Fruit fly (Drosophila melanogaster): ENCODE data around the gene CG32576.

The CG32576 gene

DNA sequence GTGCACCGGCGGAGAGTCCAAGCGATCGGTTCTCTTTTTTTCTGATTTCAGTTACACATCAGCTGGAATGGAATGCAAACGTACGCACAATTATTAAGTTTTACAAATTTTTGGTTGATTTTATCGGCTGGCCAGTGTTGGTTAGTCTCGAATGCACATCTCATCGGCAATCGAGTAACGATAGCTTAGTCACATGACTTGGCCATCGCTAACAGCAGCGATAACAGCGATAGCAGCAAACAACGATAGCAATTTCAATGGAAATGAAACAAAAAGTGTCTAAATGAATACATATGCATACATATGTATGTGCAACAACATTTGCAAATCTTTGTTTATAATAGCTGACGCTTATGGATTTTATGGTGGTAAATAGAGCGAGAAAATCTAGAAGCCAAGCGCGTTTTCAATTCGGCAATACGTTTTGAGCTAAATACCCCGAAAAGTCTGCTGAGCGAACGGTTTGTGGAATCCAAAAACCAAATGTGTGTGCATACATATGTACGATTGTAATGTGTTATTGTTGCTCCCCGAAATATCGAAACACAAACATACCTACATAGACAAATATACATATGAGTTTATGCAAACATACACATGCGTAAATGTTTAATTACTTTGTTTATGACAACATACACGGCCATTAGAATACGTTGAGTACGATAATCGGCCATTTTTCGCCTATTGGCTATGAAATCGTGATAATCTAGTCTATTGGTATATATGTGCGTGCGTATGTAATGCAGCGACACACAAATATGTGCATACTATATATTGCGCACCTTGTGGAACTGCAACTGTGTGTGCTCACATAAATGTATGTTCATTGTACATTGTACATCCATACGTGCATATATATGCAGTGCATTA is 8.3 kb upstream of the CG32576 start, which contains the start of gene CG3632:
Gene CG3632, plus strand, starts transcription at position 249 of the 870 bp plus-strand sequence.
- TF ChIP-seq CG32264 (GFP tag; optimal IDR thresholded peaks at IDR 0.05) (peak; percentile 0), Dfd (GFP tag; optimal IDR thresholded peaks at IDR 0.05) (no peak), Myc (optimal IDR thresholded peaks at IDR 0.05) (peak; percentile 25), CG9705 (GFP tag; optimal IDR thresholded peaks at IDR 0.05) (peak; percentile 36), Hr83 (GFP tag; optimal IDR thresholded peaks at IDR 0.05; ENCODE audit: poor library complexity, severe bottlenecking) (peak; percentile 93), sage (GFP tag; optimal IDR thresholded peaks at IDR 0.05) (no peak), fru (GFP tag; optimal IDR thresholded peaks at IDR 0.05) (no peak), Hnf4 (GFP tag; optimal IDR thresholded peaks at IDR 0.05) (peak; percentile 79), GATAd (GFP tag; optimal IDR thresholded peaks at IDR 0.05) (peak; percentile 36), Rel (GFP tag; optimal IDR thresholded peaks at IDR 0.05) (no peak), Rel (tag; optimal IDR thresholded peaks at IDR 0.05) (peak; percentile 42), Sp1 (GFP tag; optimal IDR thresholded peaks at IDR 0.05) (peak; percentile 41), jim (GFP tag; optimal IDR thresholded peaks at IDR 0.05) (peak; percentile 17), br (GFP tag; optimal IDR thresholded peaks at IDR 0.05) (peak; percentile 41), dsf (GFP tag; optimal IDR thresholded peaks at IDR 0.05; ENCODE audit: borderline replicate concordance) (peak; percentile 27), psq (GFP tag; optimal IDR thresholded peaks at IDR 0.05) (peak; percentile 33), Abd-B (GFP tag; optimal IDR thresholded peaks at IDR 0.05) (no peak), rgr (GFP tag; optimal IDR thresholded peaks at IDR 0.05) (peak; percentile 57), pan (optimal IDR thresholded peaks at IDR 0.05) (no peak), h (GFP tag; optimal IDR thresholded peaks at IDR 0.05) (peak; percentile 66), OdsH (GFP tag; optimal IDR thresholded peaks at IDR 0.05) (peak; percentile 4), Jra (GFP tag; optimal IDR thresholded peaks at IDR 0.05) (peak; percentile 79), ey (GFP tag; optimal IDR thresholded peaks at IDR 0.05) (peak; percentile 29), foxo (GFP tag; optimal IDR thresholded peaks at IDR 0.05) (peak in 1 of 2 experiments; percentile 76), HLH106 (tag; optimal IDR thresholded peaks at IDR 0.05) (peak; percentile 45), lola (GFP tag; optimal IDR thresholded peaks at IDR 0.05) (peak; percentile 44)

- TF ChIP-seq Rel (GFP tag; optimal IDR thresholded peaks at IDR 0.05), result no peak
- TF ChIP-seq Rel (tag; optimal IDR thresholded peaks at IDR 0.05), result peak; percentile 56
- TF ChIP-seq Vsx2 (GFP tag; optimal IDR thresholded peaks at IDR 0.05; ENCODE audit: partially characterized antibody), result no peak
Measured at dm6 chrX:16292646-16293045, 4.3 kb upstream of the CG32576 start.

- TF ChIP-seq Vsx2 (GFP tag; optimal IDR thresholded peaks at IDR 0.05; ENCODE audit: partially characterized antibody) (no peak), tai (GFP tag; optimal IDR thresholded peaks at IDR 0.05) (no peak), ey (GFP tag; optimal IDR thresholded peaks at IDR 0.05) (no peak), CG9705 (GFP tag; optimal IDR thresholded peaks at IDR 0.05) (no peak), fru (GFP tag; optimal IDR thresholded peaks at IDR 0.05) (no peak), Abd-B (GFP tag; optimal IDR thresholded peaks at IDR 0.05) (no peak)
Measured at dm6 chrX:16288999-16289398, 666 bp upstream of the CG32576 start.

dm6 chrX:16286083-16286666 is 2.2 kb downstream of the CG32576 start, which contains the start of gene UQCR-14:
TSS of gene UQCR-14 (plus strand) at chrX:16286288.
- TF ChIP-seq Sp1 (GFP tag; optimal IDR thresholded peaks at IDR 0.05) (peak; percentile 26), Jra (GFP tag; optimal IDR thresholded peaks at IDR 0.05) (peak; percentile 55), foxo (GFP tag; optimal IDR thresholded peaks at IDR 0.05) (peak in 1 of 2 experiments; percentile 42), br (GFP tag; optimal IDR thresholded peaks at IDR 0.05) (peak; percentile 25), h (GFP tag; optimal IDR thresholded peaks at IDR 0.05) (peak; percentile 53), woc (GFP tag; optimal IDR thresholded peaks at IDR 0.05) (peak; percentile 27), Hnf4 (GFP tag; optimal IDR thresholded peaks at IDR 0.05) (peak; percentile 49), Abd-B (GFP tag; optimal IDR thresholded peaks at IDR 0.05) (no peak), Dfd (GFP tag; optimal IDR thresholded peaks at IDR 0.05) (no peak), HLH106 (tag; optimal IDR thresholded peaks at IDR 0.05) (peak; percentile 24), jim (GFP tag; optimal IDR thresholded peaks at IDR 0.05) (no peak), Dif (GFP tag; optimal IDR thresholded peaks at IDR 0.05; ENCODE audit: partially characterized antibody) (no peak), Rel (GFP tag; optimal IDR thresholded peaks at IDR 0.05) (no peak), Rel (tag; optimal IDR thresholded peaks at IDR 0.05) (peak; percentile 18), Hr83 (GFP tag; optimal IDR thresholded peaks at IDR 0.05; ENCODE audit: poor library complexity, severe bottlenecking) (peak; percentile 70), dsf (GFP tag; optimal IDR thresholded peaks at IDR 0.05; ENCODE audit: borderline replicate concordance) (peak; percentile 15), fru (GFP tag; optimal IDR thresholded peaks at IDR 0.05) (no peak), rgr (GFP tag; optimal IDR thresholded peaks at IDR 0.05) (peak; percentile 58), tai (GFP tag; optimal IDR thresholded peaks at IDR 0.05) (peak; percentile 59)
